Worm (Caenorhabditis elegans) whole organism, late embryonic: ENCODE results near the gene ced-2.

Experiments
- ama-1 ChIP-seq: fragments of 150-350 bp; optimal IDR thresholded peaks from 2 replicates; lab custom pipeline; 2014
- elt-2 ChIP-seq: sonication (generic microtip); optimal IDR thresholded peaks from 2 replicates; lab custom pipeline; 2016; ENCODE audit warnings: missing genetic modification reagents, missing genetic modification characterization, missing compliant biosample characterization
- eyg-1 ChIP-seq: sonication (generic microtip); optimal IDR thresholded peaks from 2 replicates; lab custom pipeline; 2016; ENCODE audit warnings: missing genotype, missing genetic modification characterization, missing compliant biosample characterization
- fkh-10 ChIP-seq: fragments of 150-350 bp; optimal IDR thresholded peaks from 2 replicates; lab custom pipeline; 2014; ENCODE audit warnings: missing biosample characterization, missing genetic modification reagents, missing genetic modification characterization
- pha-4 ChIP-seq: fragments of 150-350 bp; optimal IDR thresholded peaks from 2 replicates; lab custom pipeline; 2018; ENCODE audit warnings: missing biosample characterization, missing genetic modification reagents, missing genetic modification characterization

DNA sequence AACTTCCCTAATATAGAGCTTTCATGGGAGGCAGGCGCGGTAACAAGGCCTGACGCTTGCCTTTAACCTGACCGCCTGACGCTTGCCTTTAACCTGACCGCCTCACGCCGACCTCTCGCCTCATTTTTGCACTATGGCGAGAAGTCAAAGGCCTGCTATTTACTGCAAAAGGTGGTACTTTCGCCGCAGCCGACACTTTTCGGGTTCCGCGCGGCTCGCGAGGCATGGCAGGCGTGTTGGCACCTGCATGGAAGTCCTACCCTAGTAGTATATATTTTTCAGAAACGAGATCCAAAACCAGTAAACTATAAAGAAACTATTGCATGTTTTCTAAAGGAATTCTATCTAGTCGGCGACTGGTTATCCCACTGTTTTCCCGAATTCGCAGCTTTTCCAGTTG, 31.6 kb downstream of the ced-2 start:
- TF ChIP-seq ama-1 (lab: Kevin White, UChicago) (no peak), fkh-10 (GFP tag; lab: Kevin White, UChicago) (no peak), pha-4 (tag; lab: Kevin White, UChicago) (no peak), eyg-1 (tag; lab: Kevin White, UChicago) (no peak), elt-2 (tag; lab: Kevin White, UChicago) (no peak)
